ENCODE assay signal across 4 fruit fly cellular contexts in genomic region chr2L:8633671-8634391, dm6.
TF ChIP-seq lines count a peak whose summit lies in the region.

No protein-coding gene starts in this region.

- TF ChIP-seq CTCF in whole organism, embryonic (GFP tag; optimal IDR thresholded peaks at IDR 0.05; lab: Kevin White, UChicago): no peak

TF ChIP-seq in whole organism, embryonic, 481 proteins besides CTCF, POLR2A, EP300 and RAD21 (continues in another document):
- no peak for TF ChIP-seq Adf1 (GFP tag; IDR thresholded peaks at IDR 0.05; lab: Robert Waterston, UW)
- TF ChIP-seq Kr (GFP tag; optimal IDR thresholded peaks at IDR 0.05; lab: Kevin White, UChicago): no peak
- TF ChIP-seq CG15479 (GFP tag; optimal IDR thresholded peaks at IDR 0.05; lab: Kevin White, UChicago): no peak
- no peak for TF ChIP-seq zen2 (GFP tag; IDR thresholded peaks at IDR 0.05; lab: Robert Waterston, UW; ENCODE audit: partially characterized antibody)
- no peak for TF ChIP-seq ab (GFP tag; optimal IDR thresholded peaks at IDR 0.05; lab: Kevin White, UChicago)
- no peak for TF ChIP-seq CG7963 (GFP tag; IDR thresholded peaks at IDR 0.05; lab: Robert Waterston, UW; ENCODE audit: partially characterized antibody)
- TF ChIP-seq bbx (GFP tag; IDR thresholded peaks at IDR 0.05; lab: Robert Waterston, UW; ENCODE audit: partially characterized antibody): no peak
- no peak for TF ChIP-seq Nf-YC (tag; optimal IDR thresholded peaks at IDR 0.05; lab: Kevin White, UChicago)
- no peak for TF ChIP-seq salm (tag; optimal IDR thresholded peaks at IDR 0.05; lab: Kevin White, UChicago)
- no peak for TF ChIP-seq sqz (GFP tag; optimal IDR thresholded peaks at IDR 0.05; lab: Kevin White, UChicago)
- TF ChIP-seq grn (GFP tag; optimal IDR thresholded peaks at IDR 0.05; lab: Kevin White, UChicago): no peak
- no peak for TF ChIP-seq sr (GFP tag; IDR thresholded peaks at IDR 0.05; lab: Robert Waterston, UW)
- no peak for TF ChIP-seq Nf-YB (GFP tag; optimal IDR thresholded peaks at IDR 0.05; lab: Kevin White, UChicago)
- no peak for TF ChIP-seq CG3281 (GFP tag; optimal IDR thresholded peaks at IDR 0.05; lab: Kevin White, UChicago)
- no peak for TF ChIP-seq ems (GFP tag; optimal IDR thresholded peaks at IDR 0.05; lab: Kevin White, UChicago)
- peak; percentile 23 for TF ChIP-seq BtbVII (GFP tag; optimal IDR thresholded peaks at IDR 0.05; lab: Kevin White, UChicago)
- no peak for TF ChIP-seq odd (GFP tag; optimal IDR thresholded peaks at IDR 0.05; lab: Kevin White, UChicago)
- TF ChIP-seq Camta (GFP tag; optimal IDR thresholded peaks at IDR 0.05; lab: Kevin White, UChicago): no peak
- no peak for TF ChIP-seq ash1 (GFP tag; optimal IDR thresholded peaks at IDR 0.05; lab: Kevin White, UChicago)
- no peak for TF ChIP-seq CG10959 (GFP tag; IDR thresholded peaks at IDR 0.05; lab: Robert Waterston, UW)
- no peak for TF ChIP-seq sisA (GFP tag; IDR thresholded peaks at IDR 0.05; lab: Robert Waterston, UW)
- TF ChIP-seq ac (GFP tag; optimal IDR thresholded peaks at IDR 0.05; lab: Kevin White, UChicago): no peak
- TF ChIP-seq Fer1 (GFP tag; optimal IDR thresholded peaks at IDR 0.05; lab: Kevin White, UChicago): no peak

TF ChIP-seq in whole organism, prepupa, 60 proteins besides CTCF, POLR2A, EP300 and RAD21 (continues in another document):
- TF ChIP-seq Ets96B (tag; optimal IDR thresholded peaks at IDR 0.05; lab: Kevin White, UChicago): no peak
- TF ChIP-seq Smox (GFP tag; optimal IDR thresholded peaks at IDR 0.05; lab: Kevin White, UChicago): peak; percentile 31
- TF ChIP-seq CG1621 (tag; optimal IDR thresholded peaks at IDR 0.05; lab: Kevin White, UChicago): no peak
- TF ChIP-seq achi (GFP tag; optimal IDR thresholded peaks at IDR 0.05; lab: Kevin White, UChicago): peak; percentile 41
- TF ChIP-seq Sox15 (GFP tag; optimal IDR thresholded peaks at IDR 0.05; lab: Kevin White, UChicago): no peak
- TF ChIP-seq pdm3 (GFP tag; optimal IDR thresholded peaks at IDR 0.05; lab: Kevin White, UChicago): peak; percentile 14
- no peak; the same call in 2 of the 3 replicates for TF ChIP-seq eg (GFP tag; IDR thresholded peaks at IDR 0.05; lab: Robert Waterston, UW)
- TF ChIP-seq CG31627 (GFP tag; optimal IDR thresholded peaks at IDR 0.05; lab: Kevin White, UChicago): peak; percentile 12
- no peak for TF ChIP-seq salr (GFP tag; optimal IDR thresholded peaks at IDR 0.05; lab: Kevin White, UChicago)
- TF ChIP-seq CG11762 (GFP tag; optimal IDR thresholded peaks at IDR 0.05; lab: Kevin White, UChicago; ENCODE audit: insufficient read depth): peak; percentile 11
- peak; percentile 37 for TF ChIP-seq CG8632 (GFP tag; optimal IDR thresholded peaks at IDR 0.05; lab: Kevin White, UChicago)
- TF ChIP-seq CG11294 (GFP tag; IDR thresholded peaks at IDR 0.05; lab: Robert Waterston, UW): no peak
- no peak for TF ChIP-seq Eip78C (GFP tag; lab: Kevin White, UChicago)
- TF ChIP-seq Hr4 (GFP tag; optimal IDR thresholded peaks at IDR 0.05; lab: Kevin White, UChicago): no peak
- TF ChIP-seq svp (GFP tag; lab: Kevin White, UChicago): peak; percentile 77
- peak; percentile 53; the same call in 1 of the 3 replicates for TF ChIP-seq CG6163 (GFP tag; IDR thresholded peaks at IDR 0.05; lab: Robert Waterston, UW)
- peak; percentile 26 for TF ChIP-seq net (GFP tag; optimal IDR thresholded peaks at IDR 0.05; lab: Kevin White, UChicago)
- TF ChIP-seq CG11902 (GFP tag; optimal IDR thresholded peaks at IDR 0.05; lab: Kevin White, UChicago): no peak
- no peak for TF ChIP-seq Gug (GFP tag; IDR thresholded peaks at IDR 0.05; lab: Robert Waterston, UW)
- TF ChIP-seq topi (GFP tag; optimal IDR thresholded peaks at IDR 0.05; lab: Kevin White, UChicago): peak; percentile 35
- TF ChIP-seq CG10669 (GFP tag; optimal IDR thresholded peaks at IDR 0.05; lab: Kevin White, UChicago): peak; percentile 44
- peak; percentile 14 for TF ChIP-seq CG4318 (GFP tag; optimal IDR thresholded peaks at IDR 0.05; lab: Kevin White, UChicago)
- no peak for TF ChIP-seq CG6854 (GFP tag; optimal IDR thresholded peaks at IDR 0.05; lab: Kevin White, UChicago)
- no peak for TF ChIP-seq CG9139 (GFP tag; optimal IDR thresholded peaks at IDR 0.05; lab: Kevin White, UChicago)
- peak; percentile 45 for TF ChIP-seq Sox102F (GFP tag; optimal IDR thresholded peaks at IDR 0.05; lab: Kevin White, UChicago)

TF ChIP-seq in whole organism, pupa, 21 proteins besides CTCF, POLR2A, EP300 and RAD21:
- TF ChIP-seq Pif1B (GFP tag; optimal IDR thresholded peaks at IDR 0.05; lab: Kevin White, UChicago) (no peak), CG8159 (tag; optimal IDR thresholded peaks at IDR 0.05; lab: Kevin White, UChicago) (peak; percentile 41), Pif1A (GFP tag; optimal IDR thresholded peaks at IDR 0.05; lab: Kevin White, UChicago) (peak; percentile 14), EcR (GFP tag; optimal IDR thresholded peaks at IDR 0.05; lab: Kevin White, UChicago) (no peak), CG34367 (tag; optimal IDR thresholded peaks at IDR 0.05; lab: Kevin White, UChicago) (peak; percentile 11), CG14655 (GFP tag; optimal IDR thresholded peaks at IDR 0.05; lab: Kevin White, UChicago) (peak; percentile 25), CG4496 (GFP tag; IDR thresholded peaks at IDR 0.05; lab: Robert Waterston, UW) (peak; percentile 55; the same call in 1 of the 3 replicates)

TF ChIP-seq in whole organism, wandering third instar larva, 38 proteins besides CTCF, POLR2A, EP300 and RAD21:
- no peak for TF ChIP-seq dl (GFP tag; optimal IDR thresholded peaks at IDR 0.05; lab: Kevin White, UChicago; ENCODE audit: insufficient read depth in 1 of 2, partially characterized antibody in 2 of 2)
- TF ChIP-seq psq (GFP tag; optimal IDR thresholded peaks at IDR 0.05; lab: Kevin White, UChicago): no peak
- peak in 1 of 2 experiments; percentile 40 for TF ChIP-seq foxo (GFP tag; optimal IDR thresholded peaks at IDR 0.05; lab: Kevin White, UChicago)
- TF ChIP-seq Hnf4 (GFP tag; optimal IDR thresholded peaks at IDR 0.05; lab: Kevin White, UChicago): no peak
- TF ChIP-seq OdsH (GFP tag; optimal IDR thresholded peaks at IDR 0.05; lab: Kevin White, UChicago): peak; percentile 12
- no peak for TF ChIP-seq tai (GFP tag; optimal IDR thresholded peaks at IDR 0.05; lab: Kevin White, UChicago)
- no peak for TF ChIP-seq Hr83 (GFP tag; optimal IDR thresholded peaks at IDR 0.05; lab: Kevin White, UChicago; ENCODE audit: poor library complexity, severe bottlenecking)
- TF ChIP-seq brk (GFP tag; optimal IDR thresholded peaks at IDR 0.05; lab: Kevin White, UChicago): no peak
- TF ChIP-seq Dfd (GFP tag; optimal IDR thresholded peaks at IDR 0.05; lab: Kevin White, UChicago): no peak
- peak; percentile 13 for TF ChIP-seq fru (GFP tag; optimal IDR thresholded peaks at IDR 0.05; lab: Kevin White, UChicago)
- peak; percentile 16 for TF ChIP-seq h (GFP tag; optimal IDR thresholded peaks at IDR 0.05; lab: Kevin White, UChicago)
- no peak for TF ChIP-seq CrebA (GFP tag; optimal IDR thresholded peaks at IDR 0.05; lab: Kevin White, UChicago; ENCODE audit: borderline replicate concordance)

Comparison
In these comparisons a context has a peak if more than half of its experiments do, and no peak if none do; other contexts are left out.
1. Of the 7 proteins assayed by ChIP-seq in both whole organism, embryonic and whole organism, prepupa: peak only in whole organism, embryonic: none; only in whole organism, prepupa: Sox102F; in both: none; in neither: 6.